Worm (Caenorhabditis elegans) whole organism, L1 larva: ENCODE results near the gene act-2.

Experiments used
- C04F5.9 ChIP-seq: sonication (generic microtip); optimal IDR thresholded peaks from 2 replicates; lab custom pipeline; 2016; ENCODE audit warnings: missing genetic modification characterization, missing compliant biosample characterization
- C34B4.2 ChIP-seq: sonication (generic microtip); optimal IDR thresholded peaks from 2 replicates; lab custom pipeline; 2017; ENCODE audit warnings: mild to moderate bottlenecking, missing genetic modification characterization, missing compliant biosample characterization
- F16B12.6 ChIP-seq: fragments of 150-350 bp; optimal IDR thresholded peaks from 2 replicates; lab custom pipeline; 2014; ENCODE audit warnings: missing biosample characterization, missing genetic modification characterization
- alr-1 ChIP-seq: fragments of 200-800 bp; sonication (Bioruptor generic); optimal IDR thresholded peaks from 2 replicates; lab custom pipeline; 2018; ENCODE audit warnings: borderline replicate concordance, mild to moderate bottlenecking, missing genetic modification characterization, missing compliant biosample characterization
- blmp-1 ChIP-seq: fragments of 150-350 bp; optimal IDR thresholded peaks from 2 replicates; lab custom pipeline; 2014; ENCODE audit warnings: missing biosample characterization, missing genetic modification characterization
- ceh-63 ChIP-seq: fragments of 200-800 bp; sonication (Bioruptor generic); optimal IDR thresholded peaks from 2 replicates; lab custom pipeline; 2018; ENCODE audit warnings: mild to moderate bottlenecking, missing genetic modification characterization, missing compliant biosample characterization
- ceh-82 ChIP-seq, 3 experiments: fragments of 150-350 bp in 1 of 3; sonication (generic microtip) in 2 of 3; optimal IDR thresholded peaks; 2 replicates each; lab custom pipeline; 2014 to 2017; ENCODE audit warnings: missing biosample characterization in 3 of 3, missing genetic modification characterization in 3 of 3
- ceh-88 ChIP-seq: fragments of 200-800 bp; sonication (Bioruptor generic); IDR thresholded peaks from 2 replicates; pipeline ENCODE4 v1.3.6; 2022; ENCODE audit warnings: missing genetic modification characterization, missing compliant biosample characterization
- dsc-1 ChIP-seq: sonication (generic microtip); optimal IDR thresholded peaks from 2 replicates; lab custom pipeline; 2016; ENCODE audit warnings: mild to moderate bottlenecking, missing genetic modification characterization, missing compliant biosample characterization
- efl-1 ChIP-seq, 4 experiments: fragments of 150-350 bp; optimal IDR thresholded peaks in 3 of 4; peaks in 1 of 4; 1 replicate in 1 of 4; 2 replicates in 3 of 4; lab custom pipeline; 2014; ENCODE audit warnings: missing biosample characterization in 2 of 4, missing genetic modification characterization in 2 of 4, missing genetic modification reagents in 2 of 4
- efl-3 ChIP-seq: fragments of 200-800 bp; sonication (Bioruptor generic); optimal IDR thresholded peaks from 2 replicates; lab custom pipeline; 2018; ENCODE audit warnings: mild to moderate bottlenecking, missing genetic modification characterization, missing compliant biosample characterization
- egl-13 ChIP-seq: sonication (generic microtip); optimal IDR thresholded peaks from 2 replicates; lab custom pipeline; 2016; ENCODE audit warnings: missing genotype, missing genetic modification reagents, missing genetic modification characterization, missing compliant biosample characterization
- egl-27 ChIP-seq, 2 experiments: fragments of 150-350 bp in 1 of 2; sonication (generic microtip); optimal IDR thresholded peaks; 3 replicates each; lab custom pipeline; 2017 to 2018; ENCODE audit warnings: missing biosample characterization in 2 of 2, missing genetic modification characterization in 2 of 2, missing genetic modification reagents in 2 of 2
- elt-3 ChIP-seq, 6 experiments: fragments of 150-350 bp in 1 of 6; sonication (generic microtip); optimal IDR thresholded peaks; 2 replicates each; lab custom pipeline; 2017 to 2018; ENCODE audit warnings: missing biosample characterization in 6 of 6, missing genetic modification characterization in 6 of 6, inconsistent platforms in 1 of 6
- ets-5 ChIP-seq: fragments of 200-800 bp; sonication (Bioruptor generic); IDR thresholded peaks from 2 replicates; pipeline ENCODE4 v1.3.6; 2022; ENCODE audit warnings: missing genetic modification characterization, missing compliant biosample characterization
- fkh-10 ChIP-seq: sonication (generic microtip); optimal IDR thresholded peaks from 2 replicates; lab custom pipeline; 2017; ENCODE audit warnings: missing biosample characterization, missing genetic modification reagents, missing genetic modification characterization
- fkh-4 ChIP-seq: sonication (generic microtip); optimal IDR thresholded peaks from 2 replicates; lab custom pipeline; 2016; ENCODE audit warnings: missing compliant biosample characterization, missing genetic modification characterization, borderline replicate concordance
- fkh-8 ChIP-seq: sonication (generic microtip); optimal IDR thresholded peaks from 2 replicates; lab custom pipeline; 2016; ENCODE audit warnings: mild to moderate bottlenecking, missing genetic modification characterization, missing compliant biosample characterization
- fos-1 ChIP-seq: fragments of 150-350 bp; optimal IDR thresholded peaks from 2 replicates; lab custom pipeline; 2014; ENCODE audit warnings: missing biosample characterization, missing genetic modification characterization
- hpl-2 ChIP-seq: fragments of 150-350 bp; optimal IDR thresholded peaks from 2 replicates; lab custom pipeline; 2014; ENCODE audit warnings: missing biosample characterization, missing genetic modification reagents, missing genetic modification characterization
- irx-1 ChIP-seq: sonication (generic microtip); optimal IDR thresholded peaks from 2 replicates; lab custom pipeline; 2016; ENCODE audit warnings: missing genetic modification characterization, missing compliant biosample characterization
- isw-1 ChIP-seq: fragments of 200-800 bp; sonication (Bioruptor generic); IDR thresholded peaks from 2 replicates; pipeline ENCODE4 v1.3.6; 2022; ENCODE audit warnings: missing genetic modification characterization, missing compliant biosample characterization
- jun-1 ChIP-seq: fragments of 150-350 bp; optimal IDR thresholded peaks from 2 replicates; lab custom pipeline; 2014; ENCODE audit warnings: missing biosample characterization, missing genetic modification reagents, missing genetic modification characterization
- lin-15B ChIP-seq: fragments of 150-350 bp; sonication (generic microtip); optimal IDR thresholded peaks from 3 replicates; lab custom pipeline; 2014; ENCODE audit warnings: missing biosample characterization, missing genetic modification characterization
- lin-39 ChIP-seq: fragments of 150-350 bp; optimal IDR thresholded peaks from 2 replicates; lab custom pipeline; 2014; ENCODE audit warnings: missing biosample characterization, missing genetic modification reagents, missing genetic modification characterization
- lir-3 ChIP-seq: sonication (generic microtip); optimal IDR thresholded peaks from 2 replicates; lab custom pipeline; 2016; ENCODE audit warnings: mild to moderate bottlenecking, missing genetic modification characterization, moderate library complexity, missing compliant biosample characterization; ENCODE audit not compliant: poor library complexity
- lsy-2 ChIP-seq, 2 experiments: fragments of 150-350 bp; optimal IDR thresholded peaks; 2 replicates each; lab custom pipeline; 2014; ENCODE audit warnings: missing biosample characterization in 2 of 2, missing genetic modification characterization in 2 of 2
- mef-2 ChIP-seq: fragments of 150-350 bp; optimal IDR thresholded peaks from 2 replicates; lab custom pipeline; 2014; ENCODE audit warnings: missing biosample characterization, missing genetic modification characterization
- mep-1 ChIP-seq: fragments of 150-350 bp; optimal IDR thresholded peaks from 2 replicates; lab custom pipeline; 2014; ENCODE audit warnings: missing biosample characterization, missing genetic modification characterization
- nhr-11 ChIP-seq: fragments of 150-350 bp; optimal IDR thresholded peaks from 2 replicates; lab custom pipeline; 2014; ENCODE audit warnings: missing biosample characterization, missing genetic modification characterization
- nhr-237 ChIP-seq: fragments of 150-350 bp; optimal IDR thresholded peaks from 2 replicates; lab custom pipeline; 2014; ENCODE audit warnings: missing biosample characterization, missing genetic modification characterization
- nhr-71 ChIP-seq: sonication (generic microtip); optimal IDR thresholded peaks from 2 replicates; lab custom pipeline; 2016; ENCODE audit warnings: mild to moderate bottlenecking, missing genetic modification characterization, moderate library complexity, missing compliant biosample characterization
- nhr-76 ChIP-seq: sonication (generic microtip); optimal IDR thresholded peaks from 2 replicates; lab custom pipeline; 2017; ENCODE audit warnings: missing biosample characterization, missing genetic modification characterization
- nhr-84 ChIP-seq: sonication (generic microtip); optimal IDR thresholded peaks from 2 replicates; lab custom pipeline; 2017; ENCODE audit warnings: missing biosample characterization, missing genetic modification characterization
- nhr-85 ChIP-seq: sonication (generic microtip); peaks from one replicate; lab custom pipeline; 2016; ENCODE audit warnings: missing genetic modification characterization, inconsistent platforms, missing compliant biosample characterization
- rnt-1 ChIP-seq: sonication (generic microtip); optimal IDR thresholded peaks from 2 replicates; lab custom pipeline; 2016; ENCODE audit warnings: mild to moderate bottlenecking, missing genetic modification characterization, moderate library complexity, missing compliant biosample characterization
- snpc-4 ChIP-seq: fragments of 150-350 bp; optimal IDR thresholded peaks from 2 replicates; lab custom pipeline; 2014; ENCODE audit warnings: missing biosample characterization, missing genetic modification characterization
- sptf-1 ChIP-seq: fragments of 150-350 bp; optimal IDR thresholded peaks from 2 replicates; lab custom pipeline; 2014; ENCODE audit warnings: missing biosample characterization, missing genetic modification characterization
- swsn-7 ChIP-seq: sonication (generic microtip); optimal IDR thresholded peaks from 2 replicates; lab custom pipeline; 2016; ENCODE audit warnings: missing genetic modification characterization, missing compliant biosample characterization
- tbx-2 ChIP-seq: sonication (generic microtip); optimal IDR thresholded peaks from 2 replicates; lab custom pipeline; 2016; ENCODE audit warnings: missing genetic modification characterization, missing compliant biosample characterization
- unc-62 ChIP-seq: fragments of 150-350 bp; optimal IDR thresholded peaks from 2 replicates; lab custom pipeline; 2014; ENCODE audit warnings: missing biosample characterization, missing genetic modification reagents, missing genetic modification characterization
- unc-86 ChIP-seq: sonication (generic microtip); optimal IDR thresholded peaks from 2 replicates; lab custom pipeline; 2016; ENCODE audit warnings: missing genetic modification characterization, missing compliant biosample characterization
- vab-15 ChIP-seq: sonication (generic microtip); optimal IDR thresholded peaks from 2 replicates; lab custom pipeline; 2017; ENCODE audit warnings: missing genotype, mild to moderate bottlenecking, missing genetic modification characterization, missing compliant biosample characterization
- xbp-1 ChIP-seq: sonication (generic microtip); optimal IDR thresholded peaks from 2 replicates; lab custom pipeline; 2016; ENCODE audit warnings: missing genetic modification characterization, missing compliant biosample characterization
- zip-4 ChIP-seq: fragments of 200-800 bp; sonication (Bioruptor generic); optimal IDR thresholded peaks from 2 replicates; lab custom pipeline; 2018; ENCODE audit warnings: mild to moderate bottlenecking, missing genetic modification characterization, moderate library complexity, missing compliant biosample characterization
- ztf-11 ChIP-seq, 2 experiments: sonication (generic microtip); optimal IDR thresholded peaks; 2 replicates each; lab custom pipeline; 2016 to 2017; ENCODE audit warnings: missing genetic modification characterization in 2 of 2, missing biosample characterization in 1 of 2, missing compliant biosample characterization in 1 of 2
- ztf-4 ChIP-seq: fragments of 150-350 bp; optimal IDR thresholded peaks from 2 replicates; lab custom pipeline; 2014; ENCODE audit warnings: missing biosample characterization, missing genetic modification characterization

Gene act-2

DNA sequence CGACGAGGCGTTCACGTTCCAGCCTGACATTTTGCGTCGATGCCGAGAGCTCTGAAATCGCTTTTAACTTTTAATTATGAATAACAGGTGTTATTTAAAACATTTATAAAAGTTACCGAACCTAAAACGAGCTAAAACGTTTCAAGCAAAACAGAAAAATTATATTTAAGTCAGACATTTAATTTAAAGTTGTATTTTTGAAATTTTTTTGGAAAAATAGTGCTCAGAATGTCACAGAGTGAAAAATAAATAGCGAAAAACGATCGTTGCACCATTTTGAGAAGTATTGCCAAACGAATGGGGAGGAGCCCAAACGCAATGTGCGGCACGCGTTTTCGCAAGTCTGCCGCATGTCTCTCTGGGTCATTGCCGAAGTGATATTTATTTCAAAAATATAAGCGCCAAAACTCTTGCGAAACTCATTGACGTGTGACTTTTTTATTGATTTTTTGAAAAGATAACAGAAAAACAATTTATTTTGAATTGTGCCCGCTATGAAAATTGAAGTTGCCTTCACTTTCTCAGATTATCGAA is 35.2 kb upstream of the act-2 start, which contains the start of gene erfa-3 (continued):
- no peak for TF ChIP-seq mef-2 (tag; lab: Kevin White, UChicago)
- peak in 1 of 6 experiments; percentile 54 for TF ChIP-seq elt-3 (tag; optimal IDR thresholded peaks at IDR 0.05; lab: Kevin White, UChicago)
- TF ChIP-seq hpl-2 (GFP tag; lab: Kevin White, UChicago), result peak; percentile 25
- no peak for TF ChIP-seq fkh-10
- TF ChIP-seq unc-62 (GFP tag; lab: Kevin White, UChicago), result no peak
- TF ChIP-seq mep-1 (tag; lab: Kevin White, UChicago), result peak; percentile 46
- TF ChIP-seq egl-27 (tag; optimal IDR thresholded peaks at IDR 0.05; lab: Kevin White, UChicago), result no peak
- peak; percentile 5 for TF ChIP-seq nhr-84
- no peak for TF ChIP-seq efl-3 (GFP tag; lab: Kevin White, UChicago)
- no peak for TF ChIP-seq ets-5 (GFP tag; lab: Robert Waterston, UW)
- TF ChIP-seq lsy-2 (tag; optimal IDR thresholded peaks at IDR 0.05; lab: Kevin White, UChicago), result peak; percentile 58 to 60
- peak; percentile 33 for TF ChIP-seq jun-1 (tag; lab: Kevin White, UChicago)
- TF ChIP-seq ceh-63 (GFP tag; lab: Kevin White, UChicago), result no peak
- TF ChIP-seq unc-86 (tag; lab: Kevin White, UChicago), result peak; percentile 38
- TF ChIP-seq C34B4.2 (tag; lab: Kevin White, UChicago), result no peak
- no peak for TF ChIP-seq vab-15 (tag; lab: Kevin White, UChicago)
- peak; percentile 49 for TF ChIP-seq tbx-2
- TF ChIP-seq xbp-1, result peak; percentile 62
- TF ChIP-seq ceh-88 (GFP tag; lab: Robert Waterston, UW), result no peak
- TF ChIP-seq ceh-82 (tag; optimal IDR thresholded peaks at IDR 0.05; lab: Kevin White, UChicago), result peak; percentile 64 to 73 (median 70)
- peak; percentile 62 for TF ChIP-seq lin-39 (tag; lab: Kevin White, UChicago)
- TF ChIP-seq ztf-11 (tag; optimal IDR thresholded peaks at IDR 0.05; lab: Kevin White, UChicago), result peak in 1 of 2 experiments; percentile 48
- no peak for TF ChIP-seq C04F5.9
- peak; percentile 68 for TF ChIP-seq nhr-76 (tag; lab: Kevin White, UChicago)
- TF ChIP-seq blmp-1, result no peak
- no peak for TF ChIP-seq fos-1 (tag; lab: Kevin White, UChicago)
- TF ChIP-seq lir-3 (tag; lab: Kevin White, UChicago), result peak; percentile 15
- no peak for TF ChIP-seq sptf-1 (tag; lab: Kevin White, UChicago)
- TF ChIP-seq nhr-11, result no peak
- no peak for TF ChIP-seq nhr-237 (tag; lab: Kevin White, UChicago)
- no peak for TF ChIP-seq alr-1 (tag; lab: Kevin White, UChicago)
- TF ChIP-seq ztf-4 (tag; lab: Kevin White, UChicago), result peak; percentile 27
- peak; percentile 66 for TF ChIP-seq swsn-7 (tag; lab: Kevin White, UChicago)
- TF ChIP-seq nhr-85 (tag; lab: Kevin White, UChicago), result peak; percentile 76
- peak; percentile 24 for TF ChIP-seq fkh-8 (tag; lab: Kevin White, UChicago)
- TF ChIP-seq nhr-71 (tag; lab: Kevin White, UChicago), result peak; percentile 70
- peak; percentile 29 for TF ChIP-seq zip-4
- no peak for TF ChIP-seq lin-15B
- TF ChIP-seq fkh-4, result no peak
- no peak for TF ChIP-seq F16B12.6 (tag; lab: Kevin White, UChicago)
- TF ChIP-seq dsc-1 (tag; lab: Kevin White, UChicago), result peak; percentile 68
- peak; percentile 85 for TF ChIP-seq rnt-1 (tag; lab: Kevin White, UChicago)
- peak; percentile 53 for TF ChIP-seq egl-13
- peak; percentile 54 to 65 for TF ChIP-seq efl-1 (optimal IDR thresholded peaks at IDR 0.05; lab: Kevin White, UChicago)
- TF ChIP-seq efl-1 (GFP tag; optimal IDR thresholded peaks at IDR 0.05 in 1 of 2; lab: Kevin White, UChicago), result peak; percentile 52 to 95
- peak; percentile 50 for TF ChIP-seq snpc-4
- TF ChIP-seq irx-1, result peak; percentile 44
- TF ChIP-seq isw-1, result peak; percentile 40
